Fruit fly (Drosophila melanogaster) whole organism, embryonic: ENCODE results near the gene Sem1.

ENCODE experiments used
- Adf1 ChIP-seq: fragments of 200-800 bp; sonication (Bioruptor generic); IDR thresholded peaks from 2 replicates; pipeline ENCODE4 v1.3.6; 2022; ENCODE audit warnings: missing biosample characterization, missing genetic modification characterization
- BtbVII ChIP-seq: fragments of 200-800 bp; sonication (Bioruptor generic); optimal IDR thresholded peaks from 3 replicates; lab custom pipeline; 2017; ENCODE audit warnings: missing biosample characterization, mild to moderate bottlenecking, missing genetic modification characterization
- CG10274 ChIP-seq: fragments of 200-800 bp; sonication (Bioruptor generic); optimal IDR thresholded peaks from 3 replicates; lab custom pipeline; 2017; ENCODE audit warnings: missing biosample characterization, mild to moderate bottlenecking, missing genetic modification characterization
- CG10543 ChIP-seq: fragments of 200-800 bp; sonication (Bioruptor generic); optimal IDR thresholded peaks from 3 replicates; lab custom pipeline; 2017; ENCODE audit warnings: missing biosample characterization, mild to moderate bottlenecking, missing genetic modification characterization, moderate library complexity
- CG11085 ChIP-seq: fragments of 200-800 bp; sonication (Bioruptor generic); IDR thresholded peaks from 2 replicates; pipeline ENCODE4 v1.3.6; 2022; ENCODE audit warnings: missing biosample characterization, missing genetic modification characterization
- CG14014 ChIP-seq: fragments of 200-800 bp; sonication (Bioruptor generic); IDR thresholded peaks from 2 replicates; pipeline ENCODE4 v1.3.6; 2022; ENCODE audit warnings: missing biosample characterization, missing genetic modification characterization
- CG1603 ChIP-seq: fragments of 200-800 bp; sonication (Bioruptor generic); optimal IDR thresholded peaks from 2 replicates; lab custom pipeline; 2019; ENCODE audit warnings: missing biosample characterization, mild to moderate bottlenecking, missing genetic modification characterization, moderate library complexity
- CG17912 ChIP-seq: fragments of 200-800 bp; sonication (Bioruptor generic); optimal IDR thresholded peaks from 2 replicates; lab custom pipeline; 2018; ENCODE audit warnings: missing biosample characterization, mild to moderate bottlenecking, missing genetic modification characterization
- CG18619 ChIP-seq: fragments of 200-800 bp; sonication (Bioruptor generic); optimal IDR thresholded peaks from 3 replicates; lab custom pipeline; 2017; ENCODE audit warnings: missing biosample characterization, mild to moderate bottlenecking, missing genetic modification characterization
- CG2120 ChIP-seq: fragments of 200-800 bp; sonication (Bioruptor generic); optimal IDR thresholded peaks from 3 replicates; lab custom pipeline; 2016; ENCODE audit warnings: missing biosample characterization, missing genetic modification characterization
- CG3281 ChIP-seq: fragments of 200-800 bp; sonication (Bioruptor generic); optimal IDR thresholded peaks from 3 replicates; lab custom pipeline; 2017; ENCODE audit warnings: missing biosample characterization, mild to moderate bottlenecking, missing genetic modification characterization
- CG4328 ChIP-seq: fragments of 200-800 bp; sonication (Bioruptor generic); optimal IDR thresholded peaks from 3 replicates; lab custom pipeline; 2017; ENCODE audit warnings: missing biosample characterization, missing genetic modification reagents, missing genetic modification characterization
- CG6272 ChIP-seq: fragments of 200-800 bp; sonication (Bioruptor generic); IDR thresholded peaks from 2 replicates; pipeline ENCODE4 v1.3.6; 2022; ENCODE audit warnings: missing biosample characterization, missing genetic modification characterization
- CG7556 ChIP-seq: fragments of 200-800 bp; sonication (Bioruptor generic); optimal IDR thresholded peaks from 2 replicates; lab custom pipeline; 2017; ENCODE audit warnings: missing biosample characterization, mild to moderate bottlenecking, missing genetic modification characterization
- CG7987 ChIP-seq: fragments of 200-800 bp; sonication (Bioruptor generic); optimal IDR thresholded peaks from 2 replicates; lab custom pipeline; 2018; ENCODE audit warnings: missing biosample characterization, mild to moderate bottlenecking, missing genetic modification characterization, moderate library complexity
- CG8281 ChIP-seq: fragments of 200-800 bp; sonication (Bioruptor generic); optimal IDR thresholded peaks from 2 replicates; lab custom pipeline; 2018; ENCODE audit warnings: missing biosample characterization, mild to moderate bottlenecking, missing genetic modification characterization, moderate library complexity
- CG8478 ChIP-seq: fragments of >200 bp; optimal IDR thresholded peaks from 2 replicates; lab custom pipeline; 2018
- CG8765 ChIP-seq: fragments of 200-800 bp; sonication (Bioruptor generic); IDR thresholded peaks from 2 replicates; pipeline ENCODE4 v1.3.6; 2022; ENCODE audit warnings: missing biosample characterization, missing genetic modification characterization
- CG9932 ChIP-seq: fragments of 200-800 bp; sonication (Bioruptor generic); IDR thresholded peaks from 2 replicates; pipeline ENCODE4 v1.3.6; 2022; ENCODE audit warnings: missing biosample characterization, missing genetic modification characterization
- CHES-1-like ChIP-seq: fragments of 200-800 bp; sonication (Bioruptor generic); optimal IDR thresholded peaks from 2 replicates; lab custom pipeline; 2016; ENCODE audit warnings: missing biosample characterization, missing genetic modification characterization
- Dbx ChIP-seq: fragments of 200-800 bp; sonication (Bioruptor generic); IDR thresholded peaks from 3 replicates; pipeline ENCODE4 v1.3.6; 2022; ENCODE audit warnings: missing biosample characterization, missing genetic modification characterization
- Dip3 ChIP-seq: fragments of 200-800 bp; sonication (Bioruptor generic); optimal IDR thresholded peaks from 3 replicates; lab custom pipeline; 2016; ENCODE audit warnings: missing biosample characterization, missing genetic modification characterization
- Fer1 ChIP-seq: fragments of 200-800 bp; sonication (Bioruptor generic); optimal IDR thresholded peaks from 2 replicates; lab custom pipeline; 2017; ENCODE audit warnings: missing biosample characterization, mild to moderate bottlenecking, missing genetic modification characterization
- GATAe ChIP-seq: fragments of 200-800 bp; sonication (Bioruptor generic); conservative IDR thresholded peaks from 2 replicates; pipeline ENCODE4 v1.3.6; 2022; ENCODE audit warnings: missing biosample characterization, missing genetic modification characterization
- HLHmδ ChIP-seq: fragments of 200-800 bp; sonication (Bioruptor generic); optimal IDR thresholded peaks from 2 replicates; lab custom pipeline; 2018; ENCODE audit warnings: missing biosample characterization, mild to moderate bottlenecking, missing genetic modification characterization, moderate library complexity
- HmgZ ChIP-seq: fragments of 200-800 bp; sonication (Bioruptor generic); optimal IDR thresholded peaks from 2 replicates; lab custom pipeline; 2018; ENCODE audit warnings: missing biosample characterization, mild to moderate bottlenecking, missing genetic modification characterization
- Hr39 ChIP-seq: fragments of >200 bp; optimal IDR thresholded peaks from 2 replicates; lab custom pipeline; 2017
- Hr78 ChIP-seq, 2 experiments: fragments of 200-800 bp in 1 of 2; fragments of >200 bp in 1 of 2; sonication (Bioruptor generic) in 1 of 2; optimal IDR thresholded peaks; 2 replicates each; lab custom pipeline; 2017 to 2019; ENCODE audit warnings: missing biosample characterization in 2 of 2, missing genetic modification characterization in 2 of 2, mild to moderate bottlenecking in 1 of 2, moderate library complexity in 1 of 2
- Hsf ChIP-seq: fragments of 200-800 bp; sonication (Bioruptor generic); optimal IDR thresholded peaks from 3 replicates; lab custom pipeline; 2016; ENCODE audit warnings: missing biosample characterization, missing genetic modification characterization
- Mrtf ChIP-seq: fragments of 200-800 bp; sonication (Bioruptor generic); IDR thresholded peaks from 3 replicates; pipeline ENCODE4 v1.3.6; 2022; ENCODE audit warnings: missing biosample characterization, missing genetic modification characterization
- NK7.1 ChIP-seq: fragments of 200-800 bp; sonication (Bioruptor generic); optimal IDR thresholded peaks from 3 replicates; lab custom pipeline; 2016; ENCODE audit warnings: missing biosample characterization, missing genetic modification characterization
- NfI ChIP-seq: fragments of 200-800 bp; sonication (Bioruptor generic); optimal IDR thresholded peaks from 3 replicates; lab custom pipeline; 2018; ENCODE audit warnings: missing biosample characterization, mild to moderate bottlenecking, missing genetic modification characterization, moderate library complexity
- Oli ChIP-seq: fragments of 200-800 bp; sonication (Bioruptor generic); optimal IDR thresholded peaks from 2 replicates; lab custom pipeline; 2018; ENCODE audit warnings: missing biosample characterization, mild to moderate bottlenecking, missing genetic modification characterization, moderate library complexity
- YL-1 ChIP-seq: fragments of 200-800 bp; sonication (Bioruptor generic); optimal IDR thresholded peaks from 3 replicates; lab custom pipeline; 2017; ENCODE audit warnings: missing biosample characterization, mild to moderate bottlenecking, missing genetic modification characterization
- al ChIP-seq: fragments of 200-800 bp; sonication (Bioruptor generic); IDR thresholded peaks from 2 replicates; pipeline ENCODE4 v1.3.6; 2022; ENCODE audit warnings: missing biosample characterization, missing genetic modification characterization
- ase ChIP-seq: fragments of 200-800 bp; sonication (Bioruptor generic); IDR thresholded peaks from 3 replicates; pipeline ENCODE4 v1.3.6; 2022; ENCODE audit warnings: missing biosample characterization, missing genetic modification characterization
- az2 ChIP-seq: fragments of 200-800 bp; sonication (Bioruptor generic); optimal IDR thresholded peaks from 3 replicates; lab custom pipeline; 2016; ENCODE audit warnings: missing biosample characterization, missing genetic modification characterization
- bab2 ChIP-seq: fragments of 200-800 bp; sonication (Bioruptor generic); optimal IDR thresholded peaks from 2 replicates; lab custom pipeline; 2016; ENCODE audit warnings: missing biosample characterization, missing genetic modification characterization
- crc ChIP-seq: fragments of 200-800 bp; sonication (Bioruptor generic); optimal IDR thresholded peaks from 2 replicates; lab custom pipeline; 2016; ENCODE audit warnings: missing biosample characterization, missing genetic modification characterization
- en ChIP-seq: fragments of 200-800 bp; sonication (Bioruptor generic); optimal IDR thresholded peaks from 2 replicates; lab custom pipeline; 2016; ENCODE audit warnings: missing biosample characterization, missing genetic modification characterization
- fd64A ChIP-seq: fragments of 200-800 bp; sonication (Bioruptor generic); optimal IDR thresholded peaks from 3 replicates; lab custom pipeline; 2018; ENCODE audit warnings: missing biosample characterization, mild to moderate bottlenecking, missing genetic modification characterization
- hth ChIP-seq: fragments of >200 bp; optimal IDR thresholded peaks from 2 replicates; lab custom pipeline; 2017; ENCODE audit warnings: inconsistent platforms
- ind ChIP-seq: fragments of 200-800 bp; sonication (Bioruptor generic); optimal IDR thresholded peaks from 3 replicates; lab custom pipeline; 2016; ENCODE audit warnings: missing biosample characterization, missing genetic modification characterization
- lbe ChIP-seq: fragments of 200-800 bp; sonication (Bioruptor generic); optimal IDR thresholded peaks from 2 replicates; lab custom pipeline; 2016; ENCODE audit warnings: missing biosample characterization, mild to moderate bottlenecking, missing genetic modification characterization
- lilli ChIP-seq: fragments of 200-800 bp; sonication (Bioruptor generic); optimal IDR thresholded peaks from 3 replicates; lab custom pipeline; 2016; ENCODE audit warnings: missing biosample characterization, missing genetic modification characterization
- nmo ChIP-seq: fragments of 200-800 bp; sonication (Bioruptor generic); optimal IDR thresholded peaks from 2 replicates; lab custom pipeline; 2018; ENCODE audit warnings: missing biosample characterization, mild to moderate bottlenecking, missing genetic modification characterization, moderate library complexity
- pnt ChIP-seq: fragments of 200-800 bp; sonication (Bioruptor generic); optimal IDR thresholded peaks from 3 replicates; lab custom pipeline; 2016; ENCODE audit warnings: missing biosample characterization, missing genetic modification characterization
- pum ChIP-seq: fragments of 200-800 bp; sonication (Bioruptor generic); optimal IDR thresholded peaks from 2 replicates; lab custom pipeline; 2016; ENCODE audit warnings: missing biosample characterization, missing genetic modification characterization
- rib ChIP-seq: fragments of 200-800 bp; sonication (Bioruptor generic); IDR thresholded peaks from 2 replicates; pipeline ENCODE4 v1.3.6; 2022; ENCODE audit warnings: missing biosample characterization, missing genetic modification characterization
- sd ChIP-seq: fragments of 200-800 bp; sonication (Bioruptor generic); optimal IDR thresholded peaks from 3 replicates; lab custom pipeline; 2018; ENCODE audit warnings: missing biosample characterization, mild to moderate bottlenecking, missing genetic modification characterization, moderate library complexity
- tup ChIP-seq: fragments of 200-800 bp; sonication (Bioruptor generic); optimal IDR thresholded peaks from 2 replicates; lab custom pipeline; 2016; ENCODE audit warnings: missing biosample characterization, mild to moderate bottlenecking, missing genetic modification characterization, moderate library complexity
- z ChIP-seq: fragments of 200-800 bp; sonication (Bioruptor generic); IDR thresholded peaks from 3 replicates; pipeline ENCODE4 v1.3.6; 2022; ENCODE audit warnings: missing biosample characterization, missing genetic modification characterization
- zfh2 ChIP-seq: fragments of 200-800 bp; sonication (Bioruptor generic); optimal IDR thresholded peaks from 2 replicates; lab custom pipeline; 2016; ENCODE audit warnings: missing biosample characterization, missing genetic modification characterization

The Sem1 gene

dm6 chr2L:7047703-7048102, 16.1 kb upstream of the Sem1 start (continued):
- TF ChIP-seq BtbVII (GFP tag; lab: Kevin White, UChicago) (no peak), CG14014 (GFP tag; lab: Robert Waterston, UW) (0 out of 2 replicates have a peak, but pooled peaks have one; percentile 34), lbe (no peak), CG8765 (GFP tag; lab: Robert Waterston, UW) (no peak), Dbx (GFP tag; lab: Robert Waterston, UW) (peak; percentile 62), al (GFP tag; lab: Robert Waterston, UW) (peak; percentile 28; the same call in 1 of the 2 replicates), pum (GFP tag; lab: Kevin White, UChicago) (no peak), pnt (GFP tag; lab: Kevin White, UChicago) (no peak), Dip3 (GFP tag; lab: Kevin White, UChicago) (peak; percentile 19), CG18619 (GFP tag; lab: Kevin White, UChicago) (no peak), rib (GFP tag; lab: Robert Waterston, UW) (peak; percentile 47; the same call in 1 of the 2 replicates), CG8281 (no peak), Hsf (no peak), Mrtf (GFP tag; lab: Robert Waterston, UW) (no peak), bab2 (no peak), CG10274 (GFP tag; lab: Kevin White, UChicago) (no peak), HLHmδ (no peak), YL-1 (GFP tag; lab: Kevin White, UChicago) (no peak), CG4328 (GFP tag; lab: Kevin White, UChicago) (no peak), CG7556 (no peak), Hr39 (lab: Kevin White, UChicago) (no peak), CG9932 (GFP tag; lab: Robert Waterston, UW) (peak; percentile 43), CG10543 (peak; percentile 59), lilli (GFP tag; lab: Kevin White, UChicago) (peak; percentile 23), CG3281 (GFP tag; lab: Kevin White, UChicago) (no peak), ind (no peak), CG7987 (GFP tag; lab: Kevin White, UChicago) (no peak), fd64A (GFP tag; lab: Kevin White, UChicago) (no peak), sd (tag; lab: Kevin White, UChicago) (no peak), hth (lab: Kevin White, UChicago) (no peak), CHES-1-like (GFP tag; lab: Kevin White, UChicago) (peak; percentile 1), GATAe (GFP tag; lab: Robert Waterston, UW) (no peak), NfI (GFP tag; lab: Kevin White, UChicago) (no peak), HmgZ (tag; lab: Kevin White, UChicago) (peak; percentile 1), CG17912 (GFP tag; lab: Kevin White, UChicago) (no peak), zfh2 (GFP tag; lab: Kevin White, UChicago) (peak; percentile 13), nmo (GFP tag; lab: Kevin White, UChicago) (no peak), Fer1 (no peak), CG2120 (GFP tag; lab: Kevin White, UChicago) (peak; percentile 67), az2 (no peak), ase (no peak), CG8478 (lab: Kevin White, UChicago) (no peak), en (GFP tag; lab: Kevin White, UChicago) (no peak), Oli (no peak), CG1603 (tag; lab: Kevin White, UChicago) (no peak), Adf1 (GFP tag; lab: Robert Waterston, UW) (no peak), Hr78 (GFP tag; optimal IDR thresholded peaks at IDR 0.05; lab: Kevin White, UChicago) (no peak), tup (GFP tag; lab: Kevin White, UChicago) (no peak), CG11085 (GFP tag; lab: Robert Waterston, UW) (peak; percentile 29; the same call in 1 of the 2 replicates), z (GFP tag; lab: Robert Waterston, UW) (no peak), crc (GFP tag; lab: Kevin White, UChicago) (no peak), CG6272 (GFP tag; lab: Robert Waterston, UW) (no peak), NK7.1 (GFP tag; lab: Kevin White, UChicago) (no peak)
